Worm (Caenorhabditis elegans) whole organism, young adult: ENCODE measurements around the gene T09A5.5.

Experiments used
- B0336.3 ChIP-seq: fragments of 200-800 bp; sonication (Bioruptor generic); IDR thresholded peaks from 2 replicates; pipeline ENCODE4 v1.3.6; 2022; ENCODE audit warnings: missing genetic modification characterization, missing compliant biosample characterization
- F23B12.7 ChIP-seq: sonication (generic microtip); optimal IDR thresholded peaks from 2 replicates; lab custom pipeline; 2017; ENCODE audit warnings: missing genetic modification characterization, mild to moderate bottlenecking, missing compliant biosample characterization, antibody characterized with exemption, moderate library complexity; ENCODE audit not compliant: insufficient read depth
- F39B2.1 ChIP-seq: fragments of 200-800 bp; sonication (Bioruptor generic); IDR thresholded peaks from 2 replicates; pipeline ENCODE4 v1.3.6; 2022; ENCODE audit warnings: missing genetic modification reagents, missing genetic modification characterization, missing compliant biosample characterization
- F55B11.4 ChIP-seq: sonication (generic microtip); optimal IDR thresholded peaks from 2 replicates; lab custom pipeline; 2016; ENCODE audit warnings: missing compliant biosample characterization, missing genetic modification characterization, borderline replicate concordance; ENCODE audit not compliant: insufficient read depth
- F57A8.1 ChIP-seq: fragments of 200-800 bp; sonication (Bioruptor generic); optimal IDR thresholded peaks from 2 replicates; lab custom pipeline; 2018; ENCODE audit warnings: mild to moderate bottlenecking, missing genetic modification characterization, moderate library complexity, missing compliant biosample characterization
- K12H6.12 ChIP-seq: fragments of 200-800 bp; sonication (Bioruptor generic); optimal IDR thresholded peaks from 2 replicates; lab custom pipeline; 2018; ENCODE audit warnings: mild to moderate bottlenecking, missing genetic modification characterization, missing compliant biosample characterization
- Y53G8AR.9 ChIP-seq: fragments of 200-800 bp; sonication (Bioruptor generic); conservative IDR thresholded peaks from 2 replicates; pipeline ENCODE4 v1.3.6; 2022; ENCODE audit warnings: missing genetic modification reagents, missing genetic modification characterization, missing compliant biosample characterization
- Y67H2A.10 ChIP-seq: fragments of 200-800 bp; sonication (Bioruptor generic); conservative IDR thresholded peaks from 2 replicates; pipeline ENCODE4 v1.3.6; 2022; ENCODE audit warnings: missing genetic modification reagents, missing genetic modification characterization, missing compliant biosample characterization
- Y79H2A.3 ChIP-seq: fragments of 200-800 bp; sonication (Bioruptor generic); conservative IDR thresholded peaks from 2 replicates; pipeline ENCODE4 v1.3.6; 2022; ENCODE audit warnings: missing genetic modification reagents, missing genetic modification characterization, missing compliant biosample characterization
- Y95B8A.8 ChIP-seq: fragments of 200-800 bp; sonication (Bioruptor generic); IDR thresholded peaks from 2 replicates; pipeline ENCODE4 v1.3.6; 2022; ENCODE audit warnings: missing genetic modification reagents, missing genetic modification characterization, missing compliant biosample characterization
- ZK185.1 ChIP-seq: sonication (generic microtip); optimal IDR thresholded peaks from 2 replicates; lab custom pipeline; 2016; ENCODE audit warnings: mild to moderate bottlenecking, missing genetic modification characterization, missing compliant biosample characterization; ENCODE audit not compliant: poor library complexity, severe bottlenecking
- atf-7 ChIP-seq: sonication (generic microtip); optimal IDR thresholded peaks from 2 replicates; lab custom pipeline; 2017; ENCODE audit warnings: mild to moderate bottlenecking, missing genetic modification characterization, missing compliant biosample characterization
- attf-3 ChIP-seq: fragments of 200-800 bp; sonication (Bioruptor generic); conservative IDR thresholded peaks from 2 replicates; pipeline ENCODE4 v1.3.6; 2022; ENCODE audit warnings: missing genetic modification reagents, missing genetic modification characterization, missing compliant biosample characterization
- attf-5 ChIP-seq: fragments of 200-800 bp; sonication (Bioruptor generic); optimal IDR thresholded peaks from 2 replicates; lab custom pipeline; 2018; ENCODE audit warnings: mild to moderate bottlenecking, missing genetic modification characterization, missing compliant biosample characterization
- ceh-100 ChIP-seq: fragments of 200-800 bp; sonication (Bioruptor generic); IDR thresholded peaks from 2 replicates; pipeline ENCODE4 v1.3.6; 2022; ENCODE audit warnings: missing genetic modification reagents, missing genetic modification characterization, missing compliant biosample characterization
- ceh-27 ChIP-seq: fragments of 200-800 bp; sonication (Bioruptor generic); optimal IDR thresholded peaks from 2 replicates; lab custom pipeline; 2018; ENCODE audit warnings: mild to moderate bottlenecking, missing genetic modification characterization, moderate library complexity, missing compliant biosample characterization
- dpl-1 ChIP-seq: fragments of 150-350 bp; optimal IDR thresholded peaks from 2 replicates; lab custom pipeline; 2014; ENCODE audit warnings: missing biosample characterization, missing genetic modification reagents, missing genetic modification characterization
- egl-18 ChIP-seq: fragments of 200-800 bp; sonication (Bioruptor generic); IDR thresholded peaks from 2 replicates; pipeline ENCODE4 v1.3.6; 2022; ENCODE audit warnings: missing genetic modification reagents, missing genetic modification characterization, missing compliant biosample characterization
- ekl-4 ChIP-seq: fragments of 200-800 bp; sonication (Bioruptor generic); IDR thresholded peaks from 2 replicates; pipeline ENCODE4 v1.3.6; 2022; ENCODE audit warnings: missing genetic modification reagents, missing genetic modification characterization, missing compliant biosample characterization
- him-1 ChIP-seq: sonication (generic microtip); optimal IDR thresholded peaks from 2 replicates; lab custom pipeline; 2016; ENCODE audit warnings: missing genotype, missing genetic modification reagents, missing genetic modification characterization, missing compliant biosample characterization
- hrde-1 ChIP-seq: sonication (generic microtip); optimal IDR thresholded peaks from 2 replicates; lab custom pipeline; 2016; ENCODE audit warnings: missing genetic modification characterization, mild to moderate bottlenecking, missing compliant biosample characterization, moderate library complexity, missing genotype, missing genetic modification reagents, borderline replicate concordance
- madf-10 ChIP-seq: sonication (generic microtip); optimal IDR thresholded peaks from 2 replicates; lab custom pipeline; 2016; ENCODE audit warnings: mild to moderate bottlenecking, missing genetic modification characterization, missing compliant biosample characterization
- madf-6 ChIP-seq: fragments of 200-800 bp; sonication (Bioruptor generic); IDR thresholded peaks from 2 replicates; pipeline ENCODE4 v1.3.6; 2022; ENCODE audit warnings: missing genetic modification reagents, missing genetic modification characterization, missing compliant biosample characterization
- madf-8 ChIP-seq: fragments of 200-800 bp; sonication (Bioruptor generic); conservative IDR thresholded peaks from 2 replicates; pipeline ENCODE4 v1.3.6; 2022; ENCODE audit warnings: missing genetic modification reagents, missing genetic modification characterization, missing compliant biosample characterization
- mxl-1 ChIP-seq: sonication (generic microtip); optimal IDR thresholded peaks from 2 replicates; lab custom pipeline; 2016; ENCODE audit warnings: missing genetic modification characterization, missing compliant biosample characterization
- nfya-2 ChIP-seq: fragments of 200-800 bp; sonication (Bioruptor generic); IDR thresholded peaks from 2 replicates; pipeline ENCODE4 v1.3.6; 2022; ENCODE audit warnings: missing genetic modification reagents, missing genetic modification characterization, missing compliant biosample characterization
- nhr-179 ChIP-seq: sonication (generic microtip); optimal IDR thresholded peaks from 2 replicates; lab custom pipeline; 2016; ENCODE audit warnings: mild to moderate bottlenecking, missing genetic modification characterization, missing compliant biosample characterization
- pbrm-1 ChIP-seq: fragments of 200-800 bp; sonication (Bioruptor generic); IDR thresholded peaks from 2 replicates; pipeline ENCODE4 v1.3.6; 2022; ENCODE audit warnings: missing genetic modification reagents, missing genetic modification characterization, missing compliant biosample characterization
- rcor-1 ChIP-seq: fragments of 200-800 bp; sonication (Bioruptor generic); IDR thresholded peaks from 2 replicates; pipeline ENCODE4 v1.3.6; 2022; ENCODE audit warnings: missing genetic modification reagents, missing genetic modification characterization, missing compliant biosample characterization
- sdz-38 ChIP-seq: sonication (generic microtip); optimal IDR thresholded peaks from 2 replicates; lab custom pipeline; 2016; ENCODE audit warnings: missing genotype, missing genetic modification characterization, missing compliant biosample characterization
- snpc-1.3 ChIP-seq: sonication (generic microtip); optimal IDR thresholded peaks from 2 replicates; lab custom pipeline; 2017; ENCODE audit warnings: missing genetic modification characterization, mild to moderate bottlenecking, missing compliant biosample characterization, antibody characterized with exemption, moderate library complexity, missing genotype, missing genetic modification reagents; ENCODE audit not compliant: insufficient read depth
- snpc-3.4 ChIP-seq: sonication (generic microtip); optimal IDR thresholded peaks from 2 replicates; lab custom pipeline; 2017; ENCODE audit warnings: missing genetic modification characterization, mild to moderate bottlenecking, missing compliant biosample characterization, antibody characterized with exemption, moderate library complexity, missing genotype, missing genetic modification reagents
- somi-1 ChIP-seq: fragments of 200-800 bp; sonication (Bioruptor generic); optimal IDR thresholded peaks from 2 replicates; lab custom pipeline; 2018; ENCODE audit warnings: mild to moderate bottlenecking, missing genetic modification characterization, missing compliant biosample characterization
- sptf-2 ChIP-seq: fragments of 200-800 bp; sonication (Bioruptor generic); optimal IDR thresholded peaks from 2 replicates; lab custom pipeline; 2018; ENCODE audit warnings: mild to moderate bottlenecking, missing genetic modification characterization, missing compliant biosample characterization
- tbp1 ChIP-seq: fragments of 200-800 bp; sonication (Bioruptor generic); optimal IDR thresholded peaks from 2 replicates; lab custom pipeline; 2018; ENCODE audit warnings: mild to moderate bottlenecking, missing genetic modification characterization, missing compliant biosample characterization
- tbx-9 ChIP-seq: sonication (generic microtip); optimal IDR thresholded peaks from 2 replicates; lab custom pipeline; 2016; ENCODE audit warnings: borderline replicate concordance, missing genetic modification characterization, inconsistent platforms, missing compliant biosample characterization
- tlf-1 ChIP-seq: fragments of 200-800 bp; sonication (Bioruptor generic); optimal IDR thresholded peaks from 2 replicates; lab custom pipeline; 2018; ENCODE audit warnings: mild to moderate bottlenecking, missing genetic modification characterization, missing compliant biosample characterization
- unc-130 ChIP-seq: sonication (generic microtip); optimal IDR thresholded peaks from 2 replicates; lab custom pipeline; 2016; ENCODE audit warnings: missing genetic modification reagents, missing genetic modification characterization, missing compliant biosample characterization
- xnd-1 ChIP-seq: sonication (generic microtip); optimal IDR thresholded peaks from 2 replicates; lab custom pipeline; 2016; ENCODE audit warnings: missing genotype, missing genetic modification reagents, missing genetic modification characterization, missing compliant biosample characterization
- zim-3 ChIP-seq: sonication (generic microtip); optimal IDR thresholded peaks from 2 replicates; lab custom pipeline; 2017; ENCODE audit warnings: mild to moderate bottlenecking, missing genetic modification characterization, moderate library complexity, missing compliant biosample characterization
- ztf-18 ChIP-seq: sonication (generic microtip); optimal IDR thresholded peaks from 2 replicates; lab custom pipeline; 2016; ENCODE audit warnings: missing genotype, mild to moderate bottlenecking, missing genetic modification characterization, missing compliant biosample characterization
- ztf-25 ChIP-seq: fragments of 200-800 bp; sonication (Bioruptor generic); IDR thresholded peaks from 2 replicates; pipeline ENCODE4 v1.3.6; 2022; ENCODE audit warnings: missing genetic modification reagents, missing genetic modification characterization, missing compliant biosample characterization
- ztf-3 ChIP-seq: fragments of 200-800 bp; sonication (Bioruptor generic); optimal IDR thresholded peaks from 2 replicates; lab custom pipeline; 2018; ENCODE audit warnings: mild to moderate bottlenecking, missing genetic modification characterization, missing compliant biosample characterization

T09A5.5 gene

DNA sequence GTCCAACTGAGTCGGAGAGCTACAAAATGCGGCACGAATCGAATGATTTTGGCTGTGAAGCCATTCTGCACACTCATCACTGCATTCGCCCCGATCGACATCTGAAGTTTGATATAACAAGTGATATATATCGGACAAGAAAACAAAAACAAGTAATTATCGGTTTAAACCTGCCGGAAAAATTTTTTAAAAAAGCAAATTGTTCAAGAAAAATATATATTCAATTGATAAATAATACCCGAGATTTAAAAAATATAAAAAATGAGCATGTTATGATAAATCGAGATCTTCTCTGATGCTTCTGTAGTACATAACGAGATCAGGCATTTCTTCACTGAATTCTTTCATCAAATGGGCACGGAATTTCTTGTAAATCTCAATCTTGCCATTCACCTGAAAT is at the start of gene T09A5.5:
Gene T09A5.5, minus strand, starts transcription at position 101 of the 400 bp plus-strand sequence.
- TF ChIP-seq madf-6 = peak; percentile 32; the same call in 1 of the 2 replicates
- no peak for TF ChIP-seq zim-3 (tag; lab: Kevin White, UChicago)

- TF ChIP-seq tbp1 (no peak), Y67H2A.10 (GFP tag; lab: Robert Waterston, UW) (no peak), snpc-1.3 (tag; lab: Kevin White, UChicago) (no peak), mxl-1 (tag; lab: Kevin White, UChicago) (no peak), madf-8 (GFP tag; lab: Robert Waterston, UW) (no peak), rcor-1 (GFP tag; lab: Robert Waterston, UW) (no peak), ztf-25 (GFP tag; lab: Robert Waterston, UW) (no peak), ZK185.1 (tag; lab: Kevin White, UChicago) (no peak), atf-7 (tag; lab: Kevin White, UChicago) (no peak), ztf-18 (tag; lab: Kevin White, UChicago) (no peak), Y79H2A.3 (GFP tag; lab: Robert Waterston, UW) (no peak), ztf-3 (no peak), sptf-2 (GFP tag; lab: Kevin White, UChicago) (no peak), tbx-9 (no peak), ceh-27 (no peak), tlf-1 (GFP tag; lab: Kevin White, UChicago) (no peak), attf-3 (no peak)
Observed at ce11 chrII:7901990-7902389, 48.4 kb upstream of the T09A5.5 start.

DNA sequence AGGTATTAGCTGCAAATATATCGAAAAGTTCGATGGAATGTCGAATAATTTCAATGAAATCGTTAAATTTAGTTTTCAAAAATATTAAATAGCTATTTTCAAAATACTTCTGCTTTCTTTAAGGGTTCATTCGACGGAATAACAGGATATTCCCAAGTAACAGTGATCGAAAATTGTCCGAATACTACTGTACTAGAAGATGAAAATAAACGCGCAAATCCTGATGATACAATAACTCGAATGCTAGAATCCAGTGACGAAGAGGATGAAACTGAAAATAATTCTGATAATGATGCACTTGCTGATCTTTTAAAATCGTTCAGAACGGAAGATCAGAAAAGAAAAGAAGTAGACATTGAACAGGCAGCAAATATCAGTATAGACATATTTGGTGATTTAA is 47.2 kb upstream of the T09A5.5 start:
- TF ChIP-seq F55B11.4 = no peak
- no peak for TF ChIP-seq hrde-1
- no peak for TF ChIP-seq Y95B8A.8 (GFP tag; lab: Robert Waterston, UW)
- TF ChIP-seq dpl-1 (GFP tag; lab: Kevin White, UChicago) = no peak
- TF ChIP-seq nhr-179 (tag; lab: Kevin White, UChicago) = no peak
- no peak for TF ChIP-seq tbx-9
- no peak for TF ChIP-seq madf-10 (tag; lab: Kevin White, UChicago)
- TF ChIP-seq unc-130 (GFP tag; lab: Kevin White, UChicago) = no peak
- TF ChIP-seq Y53G8AR.9 (GFP tag; lab: Robert Waterston, UW) = no peak
- TF ChIP-seq tlf-1 (GFP tag; lab: Kevin White, UChicago) = no peak
- no peak for TF ChIP-seq egl-18
- no peak for TF ChIP-seq sdz-38 (tag; lab: Kevin White, UChicago)
- TF ChIP-seq ekl-4 (GFP tag; lab: Robert Waterston, UW) = no peak
- no peak for TF ChIP-seq nfya-2
- no peak for TF ChIP-seq somi-1 (GFP tag; lab: Kevin White, UChicago)
- TF ChIP-seq, all 124 proteins: peak for 0

- TF ChIP-seq pbrm-1 (GFP tag; lab: Robert Waterston, UW) (0 out of 2 replicates have a peak, but pooled peaks have one; percentile 19), Y53G8AR.9 (GFP tag; lab: Robert Waterston, UW) (peak; percentile 65; the same call in 1 of the 2 replicates), rcor-1 (GFP tag; lab: Robert Waterston, UW) (peak; percentile 45; the same call in 1 of the 2 replicates), F39B2.1 (GFP tag; lab: Robert Waterston, UW) (peak; percentile 84), xnd-1 (tag; lab: Kevin White, UChicago) (no peak), F23B12.7 (tag; lab: Kevin White, UChicago) (no peak), him-1 (tag; lab: Kevin White, UChicago) (no peak), attf-3 (no peak), attf-5 (GFP tag; lab: Kevin White, UChicago) (peak; percentile 5), snpc-3.4 (tag; lab: Kevin White, UChicago) (no peak), K12H6.12 (no peak), B0336.3 (GFP tag; lab: Robert Waterston, UW) (peak; percentile 73), sptf-2 (GFP tag; lab: Kevin White, UChicago) (no peak), ztf-3 (no peak), F57A8.1 (GFP tag; lab: Kevin White, UChicago) (no peak), unc-130 (GFP tag; lab: Kevin White, UChicago) (no peak), tbx-9 (peak; percentile 4), ceh-100 (GFP tag; lab: Robert Waterston, UW) (peak; percentile 36; the same call in 1 of the 2 replicates), Y95B8A.8 (GFP tag; lab: Robert Waterston, UW) (0 out of 2 replicates have a peak, but pooled peaks have one; percentile 30)
Observed at ce11 chrII:7900190-7900672, 46.7 kb upstream of the T09A5.5 start, which contains the start of gene rev-1. TSS of gene rev-1 (plus strand) at chrII:7900622.
